Worm (Caenorhabditis elegans) whole organism, late embryonic: ENCODE results near the gene clp-10.

Source experiments
- C08G9.2 ChIP-seq: sonication (generic microtip); optimal IDR thresholded peaks from 2 replicates; lab custom pipeline; 2016; ENCODE audit warnings: mild to moderate bottlenecking, missing genetic modification characterization, moderate library complexity, missing compliant biosample characterization
- C38D4.7 ChIP-seq: fragments of 200-800 bp; sonication (Bioruptor generic); optimal IDR thresholded peaks from 2 replicates; lab custom pipeline; 2018; ENCODE audit warnings: mild to moderate bottlenecking, missing genetic modification characterization, moderate library complexity, missing compliant biosample characterization
- F13H6.1 ChIP-seq: sonication (generic microtip); optimal IDR thresholded peaks from 2 replicates; lab custom pipeline; 2016; ENCODE audit warnings: missing genetic modification characterization, missing compliant biosample characterization
- T23F11.4 ChIP-seq: fragments of 200-800 bp; sonication (Bioruptor generic); optimal IDR thresholded peaks from 2 replicates; lab custom pipeline; 2018; ENCODE audit warnings: mild to moderate bottlenecking, missing genetic modification characterization, missing compliant biosample characterization
- Y22D7AL.16 ChIP-seq: sonication (generic microtip); optimal IDR thresholded peaks from 2 replicates; lab custom pipeline; 2016; ENCODE audit warnings: missing genetic modification characterization, missing compliant biosample characterization
- ceh-14 ChIP-seq: sonication (generic microtip); optimal IDR thresholded peaks from 2 replicates; lab custom pipeline; 2016; ENCODE audit warnings: missing genotype, missing genetic modification characterization, missing compliant biosample characterization
- ceh-2 ChIP-seq: sonication (generic microtip); optimal IDR thresholded peaks from 2 replicates; lab custom pipeline; 2016; ENCODE audit warnings: missing genotype, missing genetic modification characterization, missing compliant biosample characterization
- ceh-31 ChIP-seq: sonication (generic microtip); optimal IDR thresholded peaks from 2 replicates; lab custom pipeline; 2016; ENCODE audit warnings: missing genetic modification characterization, missing compliant biosample characterization
- ceh-45 ChIP-seq: fragments of 200-800 bp; sonication (Bioruptor generic); IDR thresholded peaks from 2 replicates; pipeline ENCODE4 v1.3.6; 2022; ENCODE audit warnings: missing genetic modification reagents, missing genetic modification characterization, missing compliant biosample characterization
- ceh-48 ChIP-seq: sonication (generic microtip); optimal IDR thresholded peaks from 2 replicates; lab custom pipeline; 2016; ENCODE audit warnings: missing genetic modification characterization, inconsistent platforms, missing compliant biosample characterization
- ceh-9 ChIP-seq: sonication (generic microtip); optimal IDR thresholded peaks from 2 replicates; lab custom pipeline; 2016; ENCODE audit warnings: mild to moderate bottlenecking, missing genetic modification characterization, inconsistent platforms, missing compliant biosample characterization
- elt-2 ChIP-seq: sonication (generic microtip); optimal IDR thresholded peaks from 2 replicates; lab custom pipeline; 2016; ENCODE audit warnings: missing genetic modification reagents, missing genetic modification characterization, missing compliant biosample characterization
- eyg-1 ChIP-seq: sonication (generic microtip); optimal IDR thresholded peaks from 2 replicates; lab custom pipeline; 2016; ENCODE audit warnings: missing genotype, missing genetic modification characterization, missing compliant biosample characterization
- fkh-10 ChIP-seq: fragments of 150-350 bp; optimal IDR thresholded peaks from 2 replicates; lab custom pipeline; 2014; ENCODE audit warnings: missing biosample characterization, missing genetic modification reagents, missing genetic modification characterization
- fkh-6 ChIP-seq: sonication (generic microtip); optimal IDR thresholded peaks from 2 replicates; lab custom pipeline; 2016; ENCODE audit warnings: missing genetic modification characterization, missing compliant biosample characterization
- gmeb-2 ChIP-seq: sonication (generic microtip); optimal IDR thresholded peaks from 2 replicates; lab custom pipeline; 2016; ENCODE audit warnings: missing genetic modification characterization, inconsistent platforms, missing compliant biosample characterization
- hlh-13 ChIP-seq: fragments of 200-800 bp; sonication (Bioruptor generic); optimal IDR thresholded peaks from 2 replicates; lab custom pipeline; 2018; ENCODE audit warnings: mild to moderate bottlenecking, missing genetic modification characterization, missing compliant biosample characterization
- hlh-15 ChIP-seq: sonication (generic microtip); optimal IDR thresholded peaks from 2 replicates; lab custom pipeline; 2016; ENCODE audit warnings: missing genetic modification characterization, missing compliant biosample characterization
- hlh-30 ChIP-seq: sonication (generic microtip); optimal IDR thresholded peaks from 2 replicates; lab custom pipeline; 2017; ENCODE audit warnings: antibody characterized with exemption, missing genetic modification characterization, missing compliant biosample characterization; ENCODE audit not compliant: insufficient read depth
- hlh-6 ChIP-seq: sonication (generic microtip); optimal IDR thresholded peaks from 2 replicates; lab custom pipeline; 2016; ENCODE audit warnings: missing genotype, missing genetic modification characterization, missing compliant biosample characterization
- hlh-8 ChIP-seq: sonication (generic microtip); optimal IDR thresholded peaks from 2 replicates; lab custom pipeline; 2016; ENCODE audit warnings: missing genotype, missing genetic modification characterization, missing compliant biosample characterization
- lim-6 ChIP-seq: sonication (generic microtip); optimal IDR thresholded peaks from 2 replicates; lab custom pipeline; 2016; ENCODE audit warnings: missing genetic modification characterization, missing compliant biosample characterization
- lin-11 ChIP-seq: fragments of 200-800 bp; sonication (Bioruptor generic); optimal IDR thresholded peaks from 2 replicates; lab custom pipeline; 2018; ENCODE audit warnings: mild to moderate bottlenecking, missing genetic modification characterization, missing compliant biosample characterization
- madf-2 ChIP-seq: sonication (generic microtip); optimal IDR thresholded peaks from 2 replicates; lab custom pipeline; 2017; ENCODE audit warnings: missing genetic modification characterization, missing compliant biosample characterization
- mec-3 ChIP-seq: sonication (generic microtip); optimal IDR thresholded peaks from 2 replicates; lab custom pipeline; 2016; ENCODE audit warnings: borderline replicate concordance, missing genetic modification characterization, missing compliant biosample characterization
- nfya-1 ChIP-seq: sonication (generic microtip); optimal IDR thresholded peaks from 2 replicates; lab custom pipeline; 2017; ENCODE audit warnings: missing genetic modification characterization, mild to moderate bottlenecking, missing compliant biosample characterization, antibody characterized with exemption, moderate library complexity
- nhr-11 ChIP-seq: fragments of 150-350 bp; optimal IDR thresholded peaks from 2 replicates; lab custom pipeline; 2014; ENCODE audit warnings: missing biosample characterization, missing genetic modification characterization
- npax-4 ChIP-seq: sonication (generic microtip); optimal IDR thresholded peaks from 2 replicates; lab custom pipeline; 2016; ENCODE audit warnings: missing genetic modification characterization, missing compliant biosample characterization
- odd-2 ChIP-seq: sonication (generic microtip); optimal IDR thresholded peaks from 2 replicates; lab custom pipeline; 2017; ENCODE audit warnings: antibody characterized with exemption, mild to moderate bottlenecking, missing genetic modification characterization, missing compliant biosample characterization
- pat-9 ChIP-seq: fragments of 200-800 bp; sonication (Bioruptor generic); optimal IDR thresholded peaks from 2 replicates; lab custom pipeline; 2018; ENCODE audit warnings: mild to moderate bottlenecking, missing genetic modification characterization, moderate library complexity, missing compliant biosample characterization
- pha-2 ChIP-seq: sonication (generic microtip); optimal IDR thresholded peaks from 2 replicates; lab custom pipeline; 2017; ENCODE audit warnings: mild to moderate bottlenecking, missing genetic modification characterization, missing compliant biosample characterization
- pha-4 ChIP-seq: fragments of 150-350 bp; optimal IDR thresholded peaks from 2 replicates; lab custom pipeline; 2018; ENCODE audit warnings: missing biosample characterization, missing genetic modification reagents, missing genetic modification characterization
- pqm-1 ChIP-seq: sonication (generic microtip); optimal IDR thresholded peaks from 2 replicates; lab custom pipeline; 2016; ENCODE audit warnings: missing genetic modification characterization, missing compliant biosample characterization
- ref-2 ChIP-seq: sonication (generic microtip); optimal IDR thresholded peaks from 2 replicates; lab custom pipeline; 2016; ENCODE audit warnings: missing genetic modification characterization, missing compliant biosample characterization
- rnt-1 ChIP-seq: sonication (generic microtip); optimal IDR thresholded peaks from 2 replicates; lab custom pipeline; 2016; ENCODE audit warnings: missing genetic modification characterization, missing compliant biosample characterization
- sox-2 ChIP-seq: fragments of 200-800 bp; sonication (Bioruptor generic); IDR thresholded peaks from 2 replicates; pipeline ENCODE4 v1.3.6; 2022; ENCODE audit warnings: missing genetic modification reagents, missing genetic modification characterization, missing compliant biosample characterization
- sox-4 ChIP-seq: sonication (generic microtip); optimal IDR thresholded peaks from 2 replicates; lab custom pipeline; 2017; ENCODE audit warnings: mild to moderate bottlenecking, missing genetic modification characterization, inconsistent platforms, missing compliant biosample characterization
- syd-9 ChIP-seq: sonication (generic microtip); optimal IDR thresholded peaks from 2 replicates; lab custom pipeline; 2016; ENCODE audit warnings: mild to moderate bottlenecking, missing genetic modification characterization, moderate library complexity, missing compliant biosample characterization
- tbx-7 ChIP-seq: sonication (generic microtip); optimal IDR thresholded peaks from 2 replicates; lab custom pipeline; 2016; ENCODE audit warnings: missing genotype, missing genetic modification characterization, missing compliant biosample characterization
- unc-3 ChIP-seq, 2 experiments: fragments of 200-800 bp in 1 of 2; sonication (Bioruptor generic) in 1 of 2; sonication (generic microtip) in 1 of 2; conservative IDR thresholded peaks in 1 of 2; optimal IDR thresholded peaks in 1 of 2; 2 replicates each; pipeline versions ENCODE4 v1.3.6 to Lab custom; 2016 to 2022; ENCODE audit warnings: missing compliant biosample characterization in 2 of 2, missing genetic modification characterization in 2 of 2, missing genetic modification reagents in 1 of 2
- unc-55 ChIP-seq: sonication (generic microtip); optimal IDR thresholded peaks from 2 replicates; lab custom pipeline; 2017; ENCODE audit warnings: missing biosample characterization, missing genetic modification reagents, missing genetic modification characterization
- unc-86 ChIP-seq: sonication (generic microtip); optimal IDR thresholded peaks from 2 replicates; lab custom pipeline; 2016; ENCODE audit warnings: missing genetic modification characterization, missing compliant biosample characterization
- ztf-16 ChIP-seq: sonication (generic microtip); optimal IDR thresholded peaks from 2 replicates; lab custom pipeline; 2017; ENCODE audit warnings: missing genetic modification characterization, missing compliant biosample characterization

Gene clp-10

DNA sequence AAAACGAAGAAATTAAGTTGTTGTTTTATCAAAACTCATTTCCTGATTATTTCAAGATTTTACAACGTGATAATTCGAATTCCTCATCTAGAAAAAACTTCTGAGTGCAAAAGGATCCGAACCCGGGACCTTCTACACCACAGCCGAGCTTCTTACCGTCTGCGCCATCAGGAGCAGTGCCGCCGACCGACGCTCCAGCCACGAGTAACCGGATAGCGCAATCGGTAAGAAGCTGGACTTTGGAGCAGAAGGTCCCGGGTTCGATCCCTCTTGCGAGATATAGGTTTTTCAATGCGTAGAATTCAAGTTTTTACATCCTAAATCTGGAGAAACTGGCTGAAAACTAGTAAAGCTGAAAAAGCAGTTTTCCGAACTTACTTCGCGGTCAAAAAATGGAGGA lies 15.7 kb upstream of the clp-10 start:
- TF ChIP-seq ceh-45 (GFP tag; lab: Robert Waterston, UW) (no peak), rnt-1 (no peak), nfya-1 (no peak), C38D4.7 (GFP tag; lab: Kevin White, UChicago) (no peak), F13H6.1 (tag; lab: Kevin White, UChicago) (no peak), nhr-11 (no peak), sox-4 (tag; lab: Kevin White, UChicago) (no peak), Y22D7AL.16 (tag; lab: Kevin White, UChicago) (no peak), hlh-6 (tag; lab: Kevin White, UChicago) (no peak), ceh-2 (no peak), syd-9 (tag; lab: Kevin White, UChicago) (no peak), unc-86 (tag; lab: Kevin White, UChicago) (no peak), hlh-13 (no peak), npax-4 (tag; lab: Kevin White, UChicago) (no peak), gmeb-2 (tag; lab: Kevin White, UChicago) (no peak), C08G9.2 (no peak), eyg-1 (tag; lab: Kevin White, UChicago) (no peak)

DNA sequence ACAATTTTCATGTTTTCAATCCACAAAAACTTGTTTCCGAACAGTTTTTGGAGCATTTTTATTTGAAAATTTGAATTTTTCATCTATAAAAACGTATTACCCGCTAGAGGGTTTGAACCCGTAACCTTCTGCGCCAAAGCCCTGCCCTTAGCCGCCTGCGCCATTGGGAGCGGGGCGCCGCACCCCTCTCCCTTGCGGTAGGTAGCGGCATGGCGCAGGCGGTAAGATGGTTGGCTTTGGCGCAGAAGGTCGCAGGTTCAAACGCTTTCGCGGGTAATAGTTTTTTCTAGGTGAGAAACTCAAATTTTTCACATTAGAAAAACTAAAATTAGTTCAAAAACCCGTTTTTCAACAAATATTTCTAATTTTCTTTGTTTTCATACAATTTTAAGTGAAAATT lies 13.6 kb upstream of the clp-10 start:
- TF ChIP-seq tbx-7 (tag; lab: Kevin White, UChicago) (no peak), hlh-15 (tag; lab: Kevin White, UChicago) (no peak), mec-3 (tag; lab: Kevin White, UChicago) (no peak), T23F11.4 (GFP tag; lab: Kevin White, UChicago) (no peak), ceh-14 (tag; lab: Kevin White, UChicago) (no peak), syd-9 (tag; lab: Kevin White, UChicago) (no peak), ceh-9 (no peak), hlh-30 (tag; lab: Kevin White, UChicago) (no peak), rnt-1 (no peak), fkh-10 (GFP tag; lab: Kevin White, UChicago) (no peak)
- TF ChIP-seq, all 69 proteins: peak for 0

ce11 chrIII:50418-50817 lies 12.4 kb upstream of the clp-10 start:
- TF ChIP-seq nfya-1 (no peak), ceh-45 (GFP tag; lab: Robert Waterston, UW) (no peak), madf-2 (no peak), pha-4 (tag; lab: Kevin White, UChicago) (no peak), pat-9 (tag; lab: Kevin White, UChicago) (no peak), eyg-1 (tag; lab: Kevin White, UChicago) (no peak), odd-2 (tag; lab: Kevin White, UChicago) (no peak), elt-2 (tag; lab: Kevin White, UChicago) (no peak), ztf-16 (tag; lab: Kevin White, UChicago) (no peak), gmeb-2 (tag; lab: Kevin White, UChicago) (no peak), sox-4 (tag; lab: Kevin White, UChicago) (no peak), hlh-8 (tag; lab: Kevin White, UChicago) (no peak), unc-3 (GFP tag; conservative IDR thresholded peaks at IDR 0.05; lab: Robert Waterston, UW) (no peak), unc-3 (tag; optimal IDR thresholded peaks at IDR 0.05; lab: Kevin White, UChicago) (no peak)

DNA sequence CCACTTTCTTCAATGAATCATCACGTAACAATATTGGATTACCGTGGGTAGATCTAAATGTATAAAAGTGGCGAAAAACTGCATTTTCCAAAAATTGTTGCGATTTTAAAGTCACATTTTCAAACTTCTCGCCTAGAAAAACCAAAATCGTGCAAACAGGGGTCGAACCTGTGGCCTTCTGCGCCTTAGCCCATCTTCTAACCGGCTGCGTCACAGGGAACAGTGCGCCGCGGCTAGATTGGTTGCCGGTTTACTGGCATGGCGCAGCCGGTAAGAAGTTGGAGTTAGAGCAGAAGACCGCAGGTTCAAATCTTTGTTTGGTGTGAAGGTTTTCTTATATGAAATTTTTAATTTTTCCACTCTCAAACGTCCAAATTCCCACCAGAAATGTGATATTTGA lies 11.0 kb upstream of the clp-10 start:
- TF ChIP-seq ceh-31 (tag; lab: Kevin White, UChicago): no peak
- TF ChIP-seq unc-3 (GFP tag; conservative IDR thresholded peaks at IDR 0.05; lab: Robert Waterston, UW): no peak
- TF ChIP-seq unc-3 (tag; optimal IDR thresholded peaks at IDR 0.05; lab: Kevin White, UChicago): no peak
- no peak for TF ChIP-seq F13H6.1 (tag; lab: Kevin White, UChicago)
- no peak for TF ChIP-seq elt-2 (tag; lab: Kevin White, UChicago)
- TF ChIP-seq lin-11 (tag; lab: Kevin White, UChicago): no peak
- TF ChIP-seq unc-55 (GFP tag; lab: Kevin White, UChicago): no peak
- no peak for TF ChIP-seq pqm-1 (tag; lab: Kevin White, UChicago)
- no peak for TF ChIP-seq hlh-8 (tag; lab: Kevin White, UChicago)
- no peak for TF ChIP-seq ceh-14 (tag; lab: Kevin White, UChicago)
- no peak for TF ChIP-seq fkh-10 (GFP tag; lab: Kevin White, UChicago)
- TF ChIP-seq ceh-48: no peak
- TF ChIP-seq tbx-7 (tag; lab: Kevin White, UChicago): no peak
- TF ChIP-seq hlh-6 (tag; lab: Kevin White, UChicago): no peak
- TF ChIP-seq ref-2 (tag; lab: Kevin White, UChicago): no peak
- TF ChIP-seq fkh-6 (tag; lab: Kevin White, UChicago): no peak
- no peak for TF ChIP-seq pha-2
- no peak for TF ChIP-seq sox-2
- no peak for TF ChIP-seq nfya-1
- TF ChIP-seq madf-2: no peak
- TF ChIP-seq lim-6 (tag; lab: Kevin White, UChicago): no peak
